Worm (Caenorhabditis elegans): ENCODE results near the gene F22B5.4.

ce11 chrII:8437035-8437434 lies 12.5 kb upstream of the F22B5.4 start, which contains the start of gene acp-3:
- TF ChIP-seq ama-1 (optimal IDR thresholded peaks at IDR 0.05) (no peak), ceh-13 (GFP tag; optimal IDR thresholded peaks at IDR 0.05) (no peak), hmbx-1 (tag; optimal IDR thresholded peaks at IDR 0.05) (no peak), ceh-36 (tag; optimal IDR thresholded peaks at IDR 0.05) (no peak), aly-1 (tag; optimal IDR thresholded peaks at IDR 0.05) (no peak), flt-1 (GFP tag; IDR thresholded peaks at IDR 0.05) (no peak), hmg-4 (GFP tag; optimal IDR thresholded peaks at IDR 0.05) (no peak)
